Worm (Caenorhabditis elegans) whole organism, early embryonic: ENCODE measurements around the gene slc-36.3.
"Not testable (repeated sequence)": the region's sequence is repeated elsewhere in the genome, so short reads cannot be mapped to it uniquely, and the experiment has no call there.

Source experiments
- B0310.2 ChIP-seq: sonication (generic microtip); optimal IDR thresholded peaks from 2 replicates; lab custom pipeline; 2016; ENCODE audit warnings: mild to moderate bottlenecking, missing genetic modification characterization, missing compliant biosample characterization
- F13C5.2 ChIP-seq: sonication (generic microtip); optimal IDR thresholded peaks from 2 replicates; lab custom pipeline; 2017; ENCODE audit warnings: mild to moderate bottlenecking, missing genetic modification characterization, inconsistent platforms, missing compliant biosample characterization
- aly-1 ChIP-seq: sonication (generic microtip); optimal IDR thresholded peaks from 2 replicates; lab custom pipeline; 2016; ENCODE audit warnings: missing genetic modification characterization, missing compliant biosample characterization
- ama-1 ChIP-seq: fragments of 150-350 bp; optimal IDR thresholded peaks from 2 replicates; lab custom pipeline; 2014
- ceh-13 ChIP-seq: fragments of 200-800 bp; sonication (Bioruptor generic); optimal IDR thresholded peaks from 2 replicates; lab custom pipeline; 2018; ENCODE audit warnings: mild to moderate bottlenecking, missing genetic modification characterization, missing compliant biosample characterization
- ceh-36 ChIP-seq: sonication (generic microtip); optimal IDR thresholded peaks from 2 replicates; lab custom pipeline; 2016; ENCODE audit warnings: missing genetic modification characterization, inconsistent platforms, missing compliant biosample characterization
- ets-7 ChIP-seq: sonication (generic microtip); optimal IDR thresholded peaks from 2 replicates; lab custom pipeline; 2016; ENCODE audit warnings: missing genotype, missing genetic modification characterization, missing compliant biosample characterization
- flt-1 ChIP-seq: fragments of 200-800 bp; sonication (Bioruptor generic); IDR thresholded peaks from 2 replicates; pipeline ENCODE4 v1.3.6; 2022; ENCODE audit warnings: missing genetic modification characterization, missing compliant biosample characterization
- hmbx-1 ChIP-seq: sonication (generic microtip); optimal IDR thresholded peaks from 2 replicates; lab custom pipeline; 2016; ENCODE audit warnings: mild to moderate bottlenecking, missing genetic modification characterization, missing compliant biosample characterization
- hmg-4 ChIP-seq: fragments of 200-800 bp; sonication (Bioruptor generic); optimal IDR thresholded peaks from 2 replicates; lab custom pipeline; 2018; ENCODE audit warnings: mild to moderate bottlenecking, missing genetic modification characterization, missing compliant biosample characterization
- hnd-1 ChIP-seq: sonication (generic microtip); optimal IDR thresholded peaks from 2 replicates; lab custom pipeline; 2016; ENCODE audit warnings: missing genetic modification characterization, missing compliant biosample characterization
- pes-1 ChIP-seq: fragments of 200-800 bp; sonication (Bioruptor generic); IDR thresholded peaks from 2 replicates; pipeline ENCODE4 v1.3.6; 2022; ENCODE audit warnings: missing genetic modification reagents, missing genetic modification characterization, missing compliant biosample characterization
- scrt-1 ChIP-seq: fragments of 200-800 bp; sonication (Bioruptor generic); IDR thresholded peaks from 2 replicates; pipeline ENCODE4 v1.3.6; 2022; ENCODE audit warnings: missing genetic modification characterization, missing compliant biosample characterization
- sea-1 ChIP-seq: fragments of 200-800 bp; sonication (Bioruptor generic); conservative IDR thresholded peaks from 2 replicates; pipeline ENCODE4 v1.3.6; 2022; ENCODE audit warnings: missing genetic modification characterization, missing compliant biosample characterization
- tbx-11 ChIP-seq: fragments of 200-800 bp; sonication (Bioruptor generic); IDR thresholded peaks from 2 replicates; pipeline ENCODE4 v1.3.6; 2022; ENCODE audit warnings: missing genetic modification characterization, missing compliant biosample characterization
- tbx-37 ChIP-seq: fragments of 200-800 bp; sonication (Bioruptor generic); conservative IDR thresholded peaks from 2 replicates; pipeline ENCODE4 v1.3.6; 2022; ENCODE audit warnings: missing genetic modification reagents, missing genetic modification characterization, missing compliant biosample characterization
- tra-4 ChIP-seq: sonication (generic microtip); optimal IDR thresholded peaks from 2 replicates; lab custom pipeline; 2017; ENCODE audit warnings: missing genetic modification characterization, missing compliant biosample characterization

The slc-36.3 gene

DNA sequence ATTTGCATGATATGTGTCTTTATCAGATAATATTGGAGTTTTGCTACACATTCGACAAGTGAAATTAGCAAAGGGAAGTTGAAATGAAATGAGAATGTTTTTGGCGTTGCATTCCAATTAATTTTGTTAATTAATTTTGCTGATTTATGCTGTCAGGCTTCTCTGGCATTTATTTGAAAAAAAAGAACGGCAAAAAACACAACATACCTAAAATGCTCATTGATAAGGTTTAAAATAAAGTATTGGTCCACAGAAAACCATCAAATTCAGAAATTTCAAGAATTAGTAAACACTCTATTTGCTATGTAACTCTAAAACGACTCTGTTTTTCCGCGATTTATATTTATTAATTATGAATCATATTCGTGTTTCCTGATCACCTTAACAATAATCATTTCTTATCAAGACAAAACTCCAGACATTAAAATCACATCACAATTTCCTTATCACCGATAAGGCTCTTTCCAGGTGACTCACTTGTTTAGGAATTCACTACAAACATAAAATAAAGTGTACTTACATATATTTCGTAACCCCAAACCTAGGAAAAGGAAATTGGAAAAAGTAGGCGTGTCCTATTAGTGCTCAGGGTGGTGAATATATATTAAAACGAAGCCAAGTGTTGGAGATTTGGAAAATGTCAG lies 18.1 kb downstream of the slc-36.3 start, which contains the start of the genes srh-166 and Y38H6C.24:
srh-166 (minus strand) TSS at position 51 of the 644 bp plus-strand sequence.
Y38H6C.24 (plus strand) TSS at position 620 of the 644 bp plus-strand sequence.
- TF ChIP-seq hmbx-1 (no peak), B0310.2 (no peak), tra-4 (tag; lab: Kevin White, UChicago) (no peak), flt-1 (GFP tag; lab: Robert Waterston, UW) (no peak), ceh-13 (GFP tag; lab: Kevin White, UChicago) (no peak), F13C5.2 (tag; lab: Kevin White, UChicago) (no peak), sea-1 (GFP tag; lab: Robert Waterston, UW) (no peak)

- no peak for TF ChIP-seq sea-1 (GFP tag; lab: Robert Waterston, UW)
- no peak for TF ChIP-seq hmg-4 (GFP tag; lab: Kevin White, UChicago)
- TF ChIP-seq tra-4 (tag; lab: Kevin White, UChicago), result no peak
- TF ChIP-seq pes-1, result no peak
- no peak for TF ChIP-seq ceh-13 (GFP tag; lab: Kevin White, UChicago)
- no peak for TF ChIP-seq hnd-1 (tag; lab: Kevin White, UChicago)
- no peak for TF ChIP-seq hmbx-1
- TF ChIP-seq ets-7, result no peak
- TF ChIP-seq ceh-36, result no peak
- TF ChIP-seq tbx-11 (GFP tag; lab: Robert Waterston, UW), result no peak
- no peak for TF ChIP-seq aly-1 (tag; lab: Kevin White, UChicago)
- TF ChIP-seq F13C5.2 (tag; lab: Kevin White, UChicago), result no peak
- no peak for TF ChIP-seq B0310.2
- TF ChIP-seq tbx-37 (GFP tag; lab: Robert Waterston, UW), result no peak
- no peak for TF ChIP-seq scrt-1
Observed at ce11 chrV:20522219-20522618, 21.8 kb downstream of the slc-36.3 start, which contains the start of the genes Y38H6C.9 and fbxa-150. Gene Y38H6C.9, minus strand, starts transcription at chrV:20522270. Gene fbxa-150, plus strand, starts transcription at chrV:20522598.

- TF ChIP-seq tbx-11 (GFP tag; lab: Robert Waterston, UW) (no peak), scrt-1 (no peak), ceh-13 (GFP tag; lab: Kevin White, UChicago) (no peak), pes-1 (no peak), flt-1 (GFP tag; lab: Robert Waterston, UW) (no peak), ama-1 (no peak), hmg-4 (GFP tag; lab: Kevin White, UChicago) (no peak), ceh-36 (no peak), sea-1 (GFP tag; lab: Robert Waterston, UW) (no peak), hmbx-1 (no peak), B0310.2 (no peak)
Observed at ce11 chrV:20518927-20519326, 25.1 kb downstream of the slc-36.3 start, which contains the start of gene Y38H6C.25. Gene Y38H6C.25, plus strand, starts transcription at chrV:20519227.

ce11 chrV:20517005-20517404 lies 27.0 kb downstream of the slc-36.3 start:
- no peak for TF ChIP-seq scrt-1
- no peak for TF ChIP-seq flt-1 (GFP tag; lab: Robert Waterston, UW)
- TF ChIP-seq aly-1 (tag; lab: Kevin White, UChicago), result no peak
- TF ChIP-seq F13C5.2 (tag; lab: Kevin White, UChicago), result no peak
- no peak for TF ChIP-seq pes-1
- TF ChIP-seq hmg-4 (GFP tag; lab: Kevin White, UChicago), result no peak

DNA sequence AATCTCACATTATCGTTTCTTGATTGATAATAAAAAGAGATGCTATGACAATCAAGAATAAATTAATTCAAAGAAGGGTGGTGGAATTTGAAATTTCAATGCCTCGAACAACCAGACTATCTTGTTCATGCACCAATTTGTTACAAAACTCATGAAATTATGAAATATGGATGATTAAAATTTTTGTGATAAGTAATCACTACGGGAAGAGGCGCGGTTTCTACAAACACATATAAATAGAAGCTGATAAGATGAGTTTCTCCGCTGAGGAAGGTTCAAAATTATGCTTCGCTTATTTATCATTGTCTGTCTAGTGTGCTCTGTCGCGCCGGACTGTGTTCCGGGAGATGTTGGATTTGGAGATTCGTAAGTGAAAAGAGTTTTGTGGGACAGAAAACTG lies 29.5 kb downstream of the slc-36.3 start:
- TF ChIP-seq ama-1, result no peak
- TF ChIP-seq tbx-11 (GFP tag; lab: Robert Waterston, UW), result no peak
- no peak for TF ChIP-seq ceh-13 (GFP tag; lab: Kevin White, UChicago)
- no peak for TF ChIP-seq scrt-1
- TF ChIP-seq aly-1 (tag; lab: Kevin White, UChicago), result no peak
- TF ChIP-seq F13C5.2 (tag; lab: Kevin White, UChicago), result no peak
- TF ChIP-seq ets-7, result no peak

- TF ChIP-seq F13C5.2 (tag; lab: Kevin White, UChicago); ets-7; scrt-1: not testable (repeated sequence)
Observed at ce11 chrV:20513661-20514060, 30.3 kb downstream of the slc-36.3 start, which contains the start of gene Y38H6C.8. Gene Y38H6C.8, plus strand, starts transcription at chrV:20513961.

ce11 chrV:20509427-20509826 lies 34.6 kb downstream of the slc-36.3 start:
- TF ChIP-seq sea-1 (GFP tag; lab: Robert Waterston, UW) (no peak), scrt-1 (no peak), B0310.2 (no peak), aly-1 (tag; lab: Kevin White, UChicago) (no peak), hmbx-1 (no peak), tra-4 (tag; lab: Kevin White, UChicago) (no peak), hnd-1 (tag; lab: Kevin White, UChicago) (no peak), ceh-36 (no peak), ets-7 (no peak), F13C5.2 (tag; lab: Kevin White, UChicago) (no peak), ceh-13 (GFP tag; lab: Kevin White, UChicago) (no peak), tbx-37 (GFP tag; lab: Robert Waterston, UW) (no peak), pes-1 (no peak), ama-1 (no peak)

DNA sequence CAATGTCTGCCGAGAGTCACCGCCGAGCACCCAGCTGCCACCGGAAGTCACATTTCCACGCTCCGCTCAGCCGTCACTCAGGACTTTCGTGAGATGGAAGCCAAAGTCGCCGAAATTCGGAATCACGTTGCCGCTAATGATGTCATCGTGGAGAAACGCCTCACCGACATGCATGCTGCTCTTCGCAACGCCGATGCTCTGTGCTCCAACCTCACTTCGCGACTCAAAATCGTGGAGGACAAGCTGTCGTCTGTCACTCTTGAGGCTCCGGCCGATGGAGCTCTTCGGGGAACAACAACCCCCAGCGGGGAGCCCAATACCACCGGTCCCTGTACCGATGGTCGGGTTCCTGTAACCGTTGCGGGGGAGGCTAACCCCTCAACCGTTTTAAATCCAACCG lies 37.5 kb downstream of the slc-36.3 start:
- TF ChIP-seq hnd-1 (tag; lab: Kevin White, UChicago), result no peak
- no peak for TF ChIP-seq scrt-1
- TF ChIP-seq hmg-4 (GFP tag; lab: Kevin White, UChicago), result no peak
- no peak for TF ChIP-seq ceh-36
- no peak for TF ChIP-seq tra-4 (tag; lab: Kevin White, UChicago)
- TF ChIP-seq pes-1, result no peak
- TF ChIP-seq aly-1 (tag; lab: Kevin White, UChicago), result no peak
- TF ChIP-seq B0310.2, result no peak
- TF ChIP-seq ama-1, result no peak
- TF ChIP-seq tbx-11 (GFP tag; lab: Robert Waterston, UW), result no peak
- TF ChIP-seq ceh-13 (GFP tag; lab: Kevin White, UChicago), result no peak
- TF ChIP-seq ets-7, result no peak
- no peak for TF ChIP-seq tbx-37 (GFP tag; lab: Robert Waterston, UW)
